Worm (Caenorhabditis elegans) whole organism, midembryonic: ENCODE results near the gene F47B8.1.

Experiments used
- T22C8.4 ChIP-seq: fragments of 200-800 bp; sonication (Bioruptor generic); IDR thresholded peaks from 2 replicates; pipeline ENCODE4 v1.3.6; 2022; ENCODE audit warnings: missing genetic modification characterization, missing compliant biosample characterization
- cog-1 ChIP-seq: sonication (generic microtip); optimal IDR thresholded peaks from 2 replicates; lab custom pipeline; 2016; ENCODE audit warnings: missing genetic modification characterization, missing compliant biosample characterization
- flt-1 ChIP-seq: fragments of 200-800 bp; sonication (Bioruptor generic); IDR thresholded peaks from 2 replicates; pipeline ENCODE4 v1.3.6; 2022; ENCODE audit warnings: missing genetic modification characterization, missing compliant biosample characterization
- klf-2 ChIP-seq: fragments of 200-800 bp; sonication (Bioruptor generic); conservative IDR thresholded peaks from 2 replicates; pipeline ENCODE4 v1.3.6; 2022; ENCODE audit warnings: missing genetic modification reagents, missing genetic modification characterization, missing compliant biosample characterization
- med-1 ChIP-seq: sonication (generic microtip); optimal IDR thresholded peaks from 2 replicates; lab custom pipeline; 2017; ENCODE audit warnings: missing genetic modification characterization, mild to moderate bottlenecking, missing compliant biosample characterization, antibody characterized with exemption, missing genetic modification reagents; ENCODE audit not compliant: insufficient read depth
- ref-1 ChIP-seq: fragments of 200-800 bp; sonication (Bioruptor generic); conservative IDR thresholded peaks from 2 replicates; pipeline ENCODE4 v1.3.6; 2022; ENCODE audit warnings: missing genetic modification reagents, missing genetic modification characterization, missing compliant biosample characterization
- tab-1 ChIP-seq: fragments of 200-800 bp; sonication (Bioruptor generic); IDR thresholded peaks from 2 replicates; pipeline ENCODE4 v1.3.6; 2022; ENCODE audit warnings: missing genetic modification characterization, missing compliant biosample characterization
- ztf-23 ChIP-seq: fragments of 200-800 bp; sonication (Bioruptor generic); IDR thresholded peaks from 2 replicates; pipeline ENCODE4 v1.3.6; 2022; ENCODE audit warnings: missing genetic modification reagents, missing genetic modification characterization, missing compliant biosample characterization
- ztf-29 ChIP-seq: fragments of 200-800 bp; sonication (Bioruptor generic); IDR thresholded peaks from 2 replicates; pipeline ENCODE4 v1.3.6; 2022; ENCODE audit warnings: missing genetic modification reagents, missing genetic modification characterization, missing compliant biosample characterization

ce11 chrV:14336655-14337054, 22.5 kb upstream of the F47B8.1 start, which contains the start of gene srm-6:
- no peak for TF ChIP-seq T22C8.4 (GFP tag; lab: Robert Waterston, UW)
- no peak for TF ChIP-seq ref-1 (GFP tag; lab: Robert Waterston, UW)
- TF ChIP-seq klf-2 (GFP tag; lab: Robert Waterston, UW): no peak
- TF ChIP-seq flt-1 (GFP tag; lab: Robert Waterston, UW): no peak
- no peak for TF ChIP-seq ztf-29
- no peak for TF ChIP-seq tab-1 (GFP tag; lab: Robert Waterston, UW)
- TF ChIP-seq ztf-23 (GFP tag; lab: Robert Waterston, UW): no peak
- no peak for TF ChIP-seq med-1 (GFP tag; lab: Kevin White, UChicago)
- no peak for TF ChIP-seq cog-1 (tag; lab: Kevin White, UChicago)
